Fruit fly (Drosophila melanogaster) Kc167 (cell line): ENCODE measurements around the gene CG3529.

Source experiments
- insv ChIP-seq: fragments of >200 bp; optimal IDR thresholded peaks from 3 replicates; lab custom pipeline; 2018; ENCODE audit warnings: missing external identifiers
- psq ChIP-seq: fragments of >200 bp; optimal IDR thresholded peaks from 2 replicates; lab custom pipeline; 2017; ENCODE audit warnings: missing external identifiers

DNA sequence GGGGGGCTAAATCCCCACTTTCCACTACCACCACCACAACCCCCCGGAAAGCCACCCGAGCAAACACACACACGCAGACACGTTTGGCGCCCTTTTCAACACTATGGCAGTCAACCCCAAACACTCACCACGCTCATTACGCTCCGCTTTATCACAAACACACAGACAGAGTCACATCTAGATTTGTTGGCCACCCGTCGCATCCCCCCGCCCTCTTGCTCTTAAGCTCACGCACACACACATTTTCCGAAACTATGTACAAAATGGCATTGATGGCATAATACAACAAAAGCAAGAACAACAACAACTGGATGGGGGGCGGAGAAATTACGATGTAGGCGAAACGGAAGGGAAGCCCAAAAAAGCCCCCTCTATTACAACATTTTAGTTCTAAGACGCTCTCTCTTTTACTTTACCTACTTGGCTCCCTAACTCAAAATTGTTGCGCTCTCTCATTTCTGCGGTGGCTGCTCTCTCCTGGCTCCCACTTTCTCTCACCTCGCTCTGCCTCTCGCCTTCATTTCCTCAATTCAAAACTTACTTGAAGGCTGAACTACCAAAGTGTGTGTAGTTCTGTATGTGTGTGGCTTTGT lies 19.1 kb downstream of the CG3529 start:
- TF ChIP-seq insv (lab: Kevin White, UChicago) (no peak), psq (lab: Kevin White, UChicago) (no peak)
